Worm (Caenorhabditis elegans) whole organism, early embryonic: ENCODE measurements around the gene C36C5.14.

Experiments
- aly-1 ChIP-seq: sonication (generic microtip); optimal IDR thresholded peaks from 2 replicates; lab custom pipeline; 2016; ENCODE audit warnings: missing genetic modification characterization, missing compliant biosample characterization
- ama-1 ChIP-seq: fragments of 150-350 bp; optimal IDR thresholded peaks from 2 replicates; lab custom pipeline; 2014
- ets-7 ChIP-seq: sonication (generic microtip); optimal IDR thresholded peaks from 2 replicates; lab custom pipeline; 2016; ENCODE audit warnings: missing genotype, missing genetic modification characterization, missing compliant biosample characterization
- hmg-4 ChIP-seq: fragments of 200-800 bp; sonication (Bioruptor generic); optimal IDR thresholded peaks from 2 replicates; lab custom pipeline; 2018; ENCODE audit warnings: mild to moderate bottlenecking, missing genetic modification characterization, missing compliant biosample characterization
- scrt-1 ChIP-seq: fragments of 200-800 bp; sonication (Bioruptor generic); IDR thresholded peaks from 2 replicates; pipeline ENCODE4 v1.3.6; 2022; ENCODE audit warnings: missing genetic modification characterization, missing compliant biosample characterization
- tbx-11 ChIP-seq: fragments of 200-800 bp; sonication (Bioruptor generic); IDR thresholded peaks from 2 replicates; pipeline ENCODE4 v1.3.6; 2022; ENCODE audit warnings: missing genetic modification characterization, missing compliant biosample characterization

DNA sequence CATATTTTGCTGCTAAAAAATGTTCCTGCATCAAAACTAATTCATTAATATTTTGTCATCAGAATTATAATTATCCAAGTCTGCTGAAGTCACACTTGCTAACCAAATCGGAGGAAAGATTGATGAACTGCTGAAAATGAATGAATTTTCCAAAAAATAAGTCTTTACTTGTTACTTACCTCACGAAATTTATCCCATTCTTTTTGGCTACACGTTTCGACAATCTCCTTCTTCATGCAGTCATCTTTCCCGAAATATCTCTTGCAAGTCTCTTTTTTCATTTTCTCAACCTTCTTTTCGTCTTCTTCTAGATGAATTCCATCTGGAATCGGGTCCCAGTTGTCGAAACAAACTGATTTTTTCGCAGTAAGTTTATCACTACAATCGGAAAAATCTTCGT lies 7.0 kb downstream of the C36C5.14 start:
- TF ChIP-seq ets-7 (no peak), ama-1 (no peak), hmg-4 (no peak), scrt-1 (GFP tag; lab: Robert Waterston, UW) (no peak), aly-1 (tag; lab: Kevin White, UChicago) (no peak), tbx-11 (GFP tag; lab: Robert Waterston, UW) (no peak)
